Fruit fly (Drosophila melanogaster) whole organism, adult: Measurements from ENCODE around the gene CG10185.

ENCODE experiments used
- CG11617 ChIP-seq: fragments of 200-800 bp; sonication (Bioruptor generic); optimal IDR thresholded peaks from 2 replicates; lab custom pipeline; 2017; ENCODE audit warnings: mild to moderate bottlenecking, missing biosample characterization, missing genetic modification reagents, missing genetic modification characterization
- CG12768 ChIP-seq: fragments of 200-800 bp; sonication (Bioruptor generic); optimal IDR thresholded peaks from 2 replicates; lab custom pipeline; 2017; ENCODE audit warnings: missing biosample characterization, missing genetic modification characterization, mild to moderate bottlenecking, moderate library complexity, missing genetic modification reagents
- CG14711 ChIP-seq: fragments of 200-800 bp; sonication (Bioruptor generic); optimal IDR thresholded peaks from 2 replicates; lab custom pipeline; 2018; ENCODE audit warnings: missing biosample characterization, mild to moderate bottlenecking, missing genetic modification characterization, moderate library complexity
- CG1620 ChIP-seq: fragments of 200-800 bp; sonication (Bioruptor generic); optimal IDR thresholded peaks from 2 replicates; lab custom pipeline; 2016; ENCODE audit warnings: missing biosample characterization, missing genetic modification characterization
- CG33017 ChIP-seq: fragments of 200-800 bp; sonication (Bioruptor generic); optimal IDR thresholded peaks from 2 replicates; lab custom pipeline; 2018; ENCODE audit warnings: missing biosample characterization, mild to moderate bottlenecking, missing genetic modification characterization, moderate library complexity
- CG5204 ChIP-seq: fragments of 200-800 bp; sonication (Bioruptor generic); optimal IDR thresholded peaks from 2 replicates; lab custom pipeline; 2016; ENCODE audit warnings: missing biosample characterization, missing genetic modification characterization
- CG7045 ChIP-seq: fragments of 200-800 bp; sonication (Bioruptor generic); optimal IDR thresholded peaks from 2 replicates; lab custom pipeline; 2017; ENCODE audit warnings: missing biosample characterization, mild to moderate bottlenecking, missing genetic modification characterization
- CG7101 ChIP-seq: fragments of 200-800 bp; sonication (Bioruptor generic); optimal IDR thresholded peaks from 2 replicates; lab custom pipeline; 2018; ENCODE audit warnings: missing biosample characterization, mild to moderate bottlenecking, missing genetic modification characterization, moderate library complexity
- Clk ChIP-seq: fragments of 200-800 bp; sonication (Bioruptor generic); optimal IDR thresholded peaks from 2 replicates; lab custom pipeline; 2017; ENCODE audit warnings: missing biosample characterization, missing genetic modification characterization
- Crg-1 ChIP-seq: fragments of 200-800 bp; sonication (Bioruptor generic); optimal IDR thresholded peaks from 2 replicates; lab custom pipeline; 2016; ENCODE audit warnings: missing biosample characterization, missing genetic modification characterization
- Hr96 ChIP-seq: fragments of 200-800 bp; sonication (Bioruptor generic); optimal IDR thresholded peaks from 2 replicates; lab custom pipeline; 2016; ENCODE audit warnings: missing biosample characterization, missing genetic modification characterization
- Mnt ChIP-seq: fragments of 200-800 bp; sonication (Bioruptor generic); optimal IDR thresholded peaks from 2 replicates; lab custom pipeline; 2016; ENCODE audit warnings: missing biosample characterization, mild to moderate bottlenecking, missing genetic modification characterization
- bab1 ChIP-seq: fragments of 200-800 bp; sonication (Bioruptor generic); optimal IDR thresholded peaks from 3 replicates; lab custom pipeline; 2019; ENCODE audit warnings: missing biosample characterization, mild to moderate bottlenecking, missing genetic modification characterization, moderate library complexity
- cic ChIP-seq: fragments of 200-800 bp; sonication (Bioruptor generic); optimal IDR thresholded peaks from 2 replicates; lab custom pipeline; 2017; ENCODE audit warnings: missing biosample characterization, mild to moderate bottlenecking, missing genetic modification characterization, moderate library complexity
- cnc ChIP-seq, 2 experiments: fragments of >200 bp; optimal IDR thresholded peaks; 2 replicates each; lab custom pipeline; 2017
- kay ChIP-seq: fragments of 200-800 bp; sonication (Bioruptor generic); peaks from one replicate; lab custom pipeline; 2016; ENCODE audit warnings: missing biosample characterization, missing genetic modification characterization, borderline replicate concordance
- ovo ChIP-seq: fragments of 200-800 bp; sonication (Bioruptor generic); optimal IDR thresholded peaks from 2 replicates; lab custom pipeline; 2016; ENCODE audit warnings: missing biosample characterization, missing genetic modification characterization
- pad ChIP-seq: fragments of 200-800 bp; sonication (Bioruptor generic); optimal IDR thresholded peaks from 3 replicates; lab custom pipeline; 2017; ENCODE audit warnings: missing biosample characterization, missing genetic modification characterization, mild to moderate bottlenecking, moderate library complexity, missing genetic modification reagents
- tj ChIP-seq: fragments of 200-800 bp; sonication (Bioruptor generic); optimal IDR thresholded peaks from 3 replicates; lab custom pipeline; 2017; ENCODE audit warnings: missing biosample characterization, mild to moderate bottlenecking, missing genetic modification characterization, moderate library complexity
- toe ChIP-seq: fragments of 200-800 bp; sonication (Bioruptor generic); optimal IDR thresholded peaks from 2 replicates; lab custom pipeline; 2016; ENCODE audit warnings: missing biosample characterization, missing genetic modification characterization

Gene CG10185

DNA sequence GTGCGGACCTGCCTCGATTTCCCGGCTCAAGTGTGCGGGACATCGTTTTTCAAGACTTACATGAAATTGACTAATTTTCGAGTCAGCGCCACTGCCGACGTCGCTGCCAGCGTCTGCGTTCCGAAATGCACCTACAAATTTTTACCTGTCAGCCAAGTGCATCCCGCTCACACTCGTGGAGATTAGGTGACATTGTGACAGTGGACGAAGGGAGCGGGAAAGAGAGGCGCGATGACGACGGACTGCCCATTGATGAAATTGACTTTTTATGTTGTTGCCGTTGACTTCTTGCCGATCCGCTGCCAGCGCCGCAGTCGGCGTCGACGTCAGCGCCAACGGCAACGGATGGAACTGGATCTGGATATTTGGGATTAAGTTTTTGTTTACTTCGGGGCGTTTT is 33.2 kb downstream of the CG10185 start:
- TF ChIP-seq cnc (optimal IDR thresholded peaks at IDR 0.05; lab: Kevin White, UChicago) (no peak), cic (GFP tag; lab: Kevin White, UChicago) (no peak), CG7101 (tag; lab: Kevin White, UChicago) (no peak), tj (GFP tag; lab: Kevin White, UChicago) (no peak), CG12768 (GFP tag; lab: Kevin White, UChicago) (no peak), CG5204 (no peak), pad (GFP tag; lab: Kevin White, UChicago) (no peak), Crg-1 (GFP tag; lab: Kevin White, UChicago) (no peak), Hr96 (GFP tag; lab: Kevin White, UChicago) (no peak), toe (GFP tag; lab: Kevin White, UChicago) (no peak), kay (GFP tag; lab: Kevin White, UChicago) (no peak), CG33017 (tag; lab: Kevin White, UChicago) (no peak), bab1 (GFP tag; lab: Kevin White, UChicago) (no peak), ovo (GFP tag; lab: Kevin White, UChicago) (no peak), Clk (GFP tag; lab: Kevin White, UChicago) (no peak), CG11617 (GFP tag; lab: Kevin White, UChicago) (no peak), CG1620 (GFP tag; lab: Kevin White, UChicago) (no peak), CG7045 (GFP tag; lab: Kevin White, UChicago) (no peak), CG14711 (tag; lab: Kevin White, UChicago) (no peak), Mnt (GFP tag; lab: Kevin White, UChicago) (no peak)

DNA sequence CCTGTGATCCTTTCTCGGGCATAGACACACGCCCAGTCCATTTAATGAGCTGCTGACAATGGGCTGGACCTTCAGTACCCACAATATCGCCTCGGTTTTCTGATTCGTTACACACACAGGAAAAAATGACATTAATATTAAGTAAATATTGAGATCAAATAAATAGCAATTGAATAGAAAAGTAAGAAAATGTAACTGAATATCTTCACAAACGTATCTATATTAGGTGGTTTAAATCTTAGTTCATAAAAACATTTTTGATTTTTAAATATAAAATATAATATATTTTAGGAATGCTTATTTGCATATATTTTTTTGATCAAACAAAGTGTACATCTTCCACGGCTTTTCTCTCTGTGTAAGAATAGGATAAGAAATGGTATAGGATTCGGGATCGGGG is 33.7 kb downstream of the CG10185 start:
- no peak for TF ChIP-seq bab1 (GFP tag; lab: Kevin White, UChicago)
- no peak for TF ChIP-seq Crg-1 (GFP tag; lab: Kevin White, UChicago)
- no peak for TF ChIP-seq ovo (GFP tag; lab: Kevin White, UChicago)
- TF ChIP-seq CG11617 (GFP tag; lab: Kevin White, UChicago) = no peak
- TF ChIP-seq CG33017 (tag; lab: Kevin White, UChicago) = no peak
- TF ChIP-seq tj (GFP tag; lab: Kevin White, UChicago) = no peak
- no peak for TF ChIP-seq CG14711 (tag; lab: Kevin White, UChicago)
- TF ChIP-seq CG5204 = no peak
- no peak for TF ChIP-seq Hr96 (GFP tag; lab: Kevin White, UChicago)

- TF ChIP-seq CG7045 (GFP tag; lab: Kevin White, UChicago) (no peak), kay (GFP tag; lab: Kevin White, UChicago) (no peak), tj (GFP tag; lab: Kevin White, UChicago) (no peak), cic (GFP tag; lab: Kevin White, UChicago) (no peak), Mnt (GFP tag; lab: Kevin White, UChicago) (no peak), Clk (GFP tag; lab: Kevin White, UChicago) (no peak), CG33017 (tag; lab: Kevin White, UChicago) (no peak), bab1 (GFP tag; lab: Kevin White, UChicago) (no peak), cnc (optimal IDR thresholded peaks at IDR 0.05; lab: Kevin White, UChicago) (no peak), CG11617 (GFP tag; lab: Kevin White, UChicago) (no peak), toe (GFP tag; lab: Kevin White, UChicago) (no peak), CG5204 (no peak), Crg-1 (GFP tag; lab: Kevin White, UChicago) (no peak), CG1620 (GFP tag; lab: Kevin White, UChicago) (no peak), CG7101 (tag; lab: Kevin White, UChicago) (no peak), CG14711 (tag; lab: Kevin White, UChicago) (no peak)
These were observed 36.9 kb downstream of the CG10185 start for dm6 chr3R:16030445-16030844.

dm6 chr3R:16029584-16029983 is 37.8 kb downstream of the CG10185 start:
- no peak for TF ChIP-seq CG12768 (GFP tag; lab: Kevin White, UChicago)
- no peak for TF ChIP-seq cnc (optimal IDR thresholded peaks at IDR 0.05; lab: Kevin White, UChicago)
- TF ChIP-seq CG33017 (tag; lab: Kevin White, UChicago) = no peak
- TF ChIP-seq CG11617 (GFP tag; lab: Kevin White, UChicago) = no peak
- TF ChIP-seq toe (GFP tag; lab: Kevin White, UChicago) = no peak
- TF ChIP-seq kay (GFP tag; lab: Kevin White, UChicago) = no peak
- TF ChIP-seq Hr96 (GFP tag; lab: Kevin White, UChicago) = no peak
- no peak for TF ChIP-seq cic (GFP tag; lab: Kevin White, UChicago)
- no peak for TF ChIP-seq CG7101 (tag; lab: Kevin White, UChicago)
- TF ChIP-seq Clk (GFP tag; lab: Kevin White, UChicago) = no peak
- TF ChIP-seq ovo (GFP tag; lab: Kevin White, UChicago) = no peak
- TF ChIP-seq CG7045 (GFP tag; lab: Kevin White, UChicago) = no peak
- no peak for TF ChIP-seq CG14711 (tag; lab: Kevin White, UChicago)
- no peak for TF ChIP-seq bab1 (GFP tag; lab: Kevin White, UChicago)
- no peak for TF ChIP-seq CG5204

DNA sequence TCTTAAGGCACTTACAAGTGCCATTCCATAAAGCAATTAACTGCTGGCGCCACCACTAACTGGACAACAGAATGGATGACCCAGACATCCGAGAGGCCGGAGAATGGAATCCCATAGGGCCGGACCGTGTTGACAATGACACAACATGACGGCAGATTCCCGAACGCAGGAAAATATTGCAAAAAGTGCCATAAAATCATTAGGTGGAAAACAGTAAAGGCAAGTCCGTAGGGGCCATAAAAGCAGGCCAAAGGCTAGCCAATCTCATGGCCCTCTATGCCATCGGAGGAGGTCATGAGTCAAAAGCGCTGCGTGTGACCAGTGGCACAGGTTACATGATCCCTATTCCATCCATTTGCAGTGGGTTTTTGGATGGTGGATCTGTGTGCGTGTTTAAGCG is 38.7 kb downstream of the CG10185 start:
- no peak for TF ChIP-seq Hr96 (GFP tag; lab: Kevin White, UChicago)
- TF ChIP-seq bab1 (GFP tag; lab: Kevin White, UChicago) = no peak
- no peak for TF ChIP-seq toe (GFP tag; lab: Kevin White, UChicago)
- no peak for TF ChIP-seq CG5204
- TF ChIP-seq Mnt (GFP tag; lab: Kevin White, UChicago) = no peak
- no peak for TF ChIP-seq cic (GFP tag; lab: Kevin White, UChicago)
- TF ChIP-seq kay (GFP tag; lab: Kevin White, UChicago) = no peak
- no peak for TF ChIP-seq Clk (GFP tag; lab: Kevin White, UChicago)
